Worm (Caenorhabditis elegans): ENCODE measurements around the gene oxi-1.

oxi-1 gene

DNA sequence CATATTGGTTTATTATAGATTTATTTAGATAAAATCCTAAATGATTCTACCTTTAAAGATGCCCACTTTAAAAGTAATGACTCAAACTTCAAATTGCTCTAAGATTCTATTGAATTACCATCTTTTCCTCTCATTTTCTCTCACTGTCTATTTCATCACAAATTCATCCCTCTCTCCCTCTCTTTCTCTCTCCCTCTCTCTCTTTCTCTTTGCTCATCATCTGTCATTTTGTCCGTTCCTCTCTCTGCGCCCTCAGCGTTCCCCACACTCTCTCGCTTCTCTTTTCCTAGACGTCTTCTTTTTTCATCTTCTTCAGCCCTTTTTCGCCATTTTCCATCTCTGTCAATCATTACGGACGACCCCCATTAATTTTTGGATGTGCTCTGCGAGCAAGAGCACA, 47.0 kb downstream of the oxi-1 start:
- TF ChIP-seq med-1 (GFP tag; optimal IDR thresholded peaks at IDR 0.05; ENCODE audit: insufficient read depth), result no peak
- 0 out of 2 replicates have a peak, but pooled peaks have one; percentile 11 for TF ChIP-seq ztf-23 (GFP tag; IDR thresholded peaks at IDR 0.05)

DNA sequence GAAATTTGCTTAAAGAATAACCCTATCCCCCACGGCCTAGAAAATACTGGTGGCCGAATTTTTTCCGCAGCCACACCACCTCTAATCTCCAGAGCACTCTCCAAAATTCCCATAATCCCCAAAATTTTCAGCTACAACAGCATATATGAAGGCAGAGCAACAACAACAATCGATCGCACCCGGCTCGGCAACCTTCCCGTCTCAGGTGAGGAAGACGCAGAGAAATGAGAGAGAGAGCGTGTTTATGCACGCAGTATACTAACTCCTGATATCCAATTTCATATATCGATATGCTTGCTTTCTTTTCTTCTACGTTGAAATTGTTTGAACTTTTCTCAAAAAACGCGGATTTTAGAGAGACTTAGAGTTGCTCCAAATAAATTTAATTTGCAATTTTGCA, 48.2 kb downstream of the oxi-1 start:
- TF ChIP-seq ztf-29 (GFP tag; IDR thresholded peaks at IDR 0.05) (no peak), klf-2 (GFP tag; conservative IDR thresholded peaks at IDR 0.05) (no peak), T22C8.4 (GFP tag; IDR thresholded peaks at IDR 0.05) (no peak), tab-1 (GFP tag; IDR thresholded peaks at IDR 0.05) (no peak), ref-1 (GFP tag; conservative IDR thresholded peaks at IDR 0.05) (no peak), ztf-23 (GFP tag; IDR thresholded peaks at IDR 0.05) (no peak), med-1 (GFP tag; optimal IDR thresholded peaks at IDR 0.05; ENCODE audit: insufficient read depth) (no peak), flt-1 (GFP tag; IDR thresholded peaks at IDR 0.05) (no peak), cog-1 (tag; optimal IDR thresholded peaks at IDR 0.05) (no peak)

DNA sequence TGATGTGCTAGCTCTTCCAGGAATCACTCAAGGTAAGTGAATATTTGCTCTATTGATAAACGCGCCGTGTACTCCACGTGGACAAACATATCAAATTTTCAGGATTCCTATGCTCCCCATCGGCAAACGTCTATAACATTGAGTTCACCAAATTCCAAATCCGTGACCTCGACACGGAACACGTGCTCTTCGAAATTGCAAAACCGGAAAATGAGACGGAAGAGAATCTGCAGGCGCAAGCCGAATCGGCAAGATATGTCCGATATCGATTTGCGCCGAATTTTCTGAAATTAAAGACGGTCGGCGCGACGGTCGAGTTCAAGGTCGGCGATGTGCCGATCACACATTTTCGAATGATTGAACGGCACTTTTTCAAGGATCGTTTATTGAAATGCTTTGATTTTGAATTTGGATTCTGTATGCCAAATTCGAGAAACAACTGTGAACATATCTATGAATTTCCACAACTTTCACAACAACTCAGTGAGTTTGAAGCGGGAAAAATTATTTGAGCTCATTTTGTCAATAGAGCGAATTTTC, 49.7 kb downstream of the oxi-1 start:
- no peak for TF ChIP-seq klf-2 (GFP tag; conservative IDR thresholded peaks at IDR 0.05)
- TF ChIP-seq flt-1 (GFP tag; IDR thresholded peaks at IDR 0.05), result no peak
- TF ChIP-seq ztf-29 (GFP tag; IDR thresholded peaks at IDR 0.05), result no peak
- no peak for TF ChIP-seq tab-1 (GFP tag; IDR thresholded peaks at IDR 0.05)
- TF ChIP-seq ref-1 (GFP tag; conservative IDR thresholded peaks at IDR 0.05), result no peak
- no peak for TF ChIP-seq ztf-23 (GFP tag; IDR thresholded peaks at IDR 0.05)
- no peak for TF ChIP-seq T22C8.4 (GFP tag; IDR thresholded peaks at IDR 0.05)

DNA sequence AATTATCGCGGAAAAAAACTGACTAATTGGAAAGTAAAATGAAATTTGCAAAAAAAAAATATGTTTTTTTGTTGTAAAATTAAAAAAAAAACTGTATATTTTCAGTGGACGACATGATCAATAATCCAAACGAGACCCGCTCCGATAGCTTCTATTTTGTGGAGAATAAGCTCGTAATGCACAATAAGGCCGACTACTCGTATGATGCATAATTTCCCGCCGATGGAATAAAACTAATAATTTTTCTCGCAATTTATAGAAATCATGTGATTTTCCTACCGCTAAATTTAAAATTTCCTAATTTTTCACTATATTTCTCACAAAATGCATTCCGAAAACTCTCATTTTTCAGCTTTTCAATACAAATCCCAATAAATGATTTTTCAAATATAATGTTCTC, 50.5 kb downstream of the oxi-1 start:
- no peak for TF ChIP-seq ztf-29 (GFP tag; IDR thresholded peaks at IDR 0.05)
- no peak for TF ChIP-seq T22C8.4 (GFP tag; IDR thresholded peaks at IDR 0.05)
- no peak for TF ChIP-seq ztf-23 (GFP tag; IDR thresholded peaks at IDR 0.05)
- no peak for TF ChIP-seq ref-1 (GFP tag; conservative IDR thresholded peaks at IDR 0.05)
- no peak for TF ChIP-seq flt-1 (GFP tag; IDR thresholded peaks at IDR 0.05)
- TF ChIP-seq cog-1 (tag; optimal IDR thresholded peaks at IDR 0.05), result no peak
- TF ChIP-seq klf-2 (GFP tag; conservative IDR thresholded peaks at IDR 0.05), result no peak
- TF ChIP-seq med-1 (GFP tag; optimal IDR thresholded peaks at IDR 0.05; ENCODE audit: insufficient read depth), result no peak
- no peak for TF ChIP-seq tab-1 (GFP tag; IDR thresholded peaks at IDR 0.05)

DNA sequence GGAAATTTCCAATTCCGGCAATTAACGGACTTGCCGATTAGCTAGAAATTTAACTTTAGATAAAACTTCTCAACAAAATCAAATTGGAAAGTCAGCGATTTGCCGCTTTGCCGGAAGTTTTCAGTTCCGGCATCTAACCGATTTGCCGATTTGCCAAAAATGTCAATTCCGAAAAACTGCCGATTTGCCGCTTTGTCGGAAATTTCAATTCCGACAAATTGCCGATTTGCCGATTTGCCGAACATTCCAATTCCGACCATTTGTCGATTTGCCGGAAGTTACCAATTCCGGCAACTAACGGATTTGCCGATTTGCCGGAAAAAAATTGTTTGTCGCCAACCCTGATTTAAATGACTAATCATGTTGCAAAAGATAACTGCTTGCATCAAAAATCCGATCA, 51.1 kb downstream of the oxi-1 start:
- TF ChIP-seq klf-2 (GFP tag; conservative IDR thresholded peaks at IDR 0.05), result no peak
- no peak for TF ChIP-seq flt-1 (GFP tag; IDR thresholded peaks at IDR 0.05)
- no peak for TF ChIP-seq ztf-29 (GFP tag; IDR thresholded peaks at IDR 0.05)
- TF ChIP-seq ztf-23 (GFP tag; IDR thresholded peaks at IDR 0.05), result no peak
- TF ChIP-seq med-1 (GFP tag; optimal IDR thresholded peaks at IDR 0.05; ENCODE audit: insufficient read depth), result no peak
- TF ChIP-seq ref-1 (GFP tag; conservative IDR thresholded peaks at IDR 0.05), result no peak
- TF ChIP-seq T22C8.4 (GFP tag; IDR thresholded peaks at IDR 0.05), result no peak
- no peak for TF ChIP-seq cog-1 (tag; optimal IDR thresholded peaks at IDR 0.05)
- TF ChIP-seq tab-1 (GFP tag; IDR thresholded peaks at IDR 0.05), result no peak

DNA sequence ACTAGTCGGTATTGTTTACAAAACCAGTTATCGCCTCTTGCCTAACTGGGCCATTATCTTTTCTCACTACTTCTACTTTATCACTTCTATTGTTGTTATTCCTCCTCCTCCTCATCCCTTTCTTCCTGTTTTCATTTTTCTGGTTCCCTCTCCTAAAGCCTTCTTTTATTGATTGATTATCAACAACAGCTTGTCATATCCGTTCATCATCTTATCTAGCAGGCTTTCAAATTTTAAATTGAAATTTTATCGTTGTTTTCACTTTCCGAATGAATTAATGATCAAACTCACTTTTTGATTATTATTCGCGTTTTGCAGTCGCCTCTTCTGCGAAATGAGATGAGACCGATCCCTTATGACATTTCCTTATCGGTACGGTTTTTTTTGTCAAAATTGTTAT, 53.1 kb downstream of the oxi-1 start, which contains the start of gene cut-6:
TSS of gene cut-6 (plus strand) at position 301 of the 400 bp plus-strand sequence.
- no peak for TF ChIP-seq T22C8.4 (GFP tag; IDR thresholded peaks at IDR 0.05)
- TF ChIP-seq ztf-23 (GFP tag; IDR thresholded peaks at IDR 0.05), result no peak
- TF ChIP-seq med-1 (GFP tag; optimal IDR thresholded peaks at IDR 0.05; ENCODE audit: insufficient read depth), result no peak
- TF ChIP-seq klf-2 (GFP tag; conservative IDR thresholded peaks at IDR 0.05), result no peak
- TF ChIP-seq flt-1 (GFP tag; IDR thresholded peaks at IDR 0.05), result no peak
- no peak for TF ChIP-seq ztf-29 (GFP tag; IDR thresholded peaks at IDR 0.05)
- TF ChIP-seq tab-1 (GFP tag; IDR thresholded peaks at IDR 0.05), result no peak
- TF ChIP-seq cog-1 (tag; optimal IDR thresholded peaks at IDR 0.05), result no peak
- no peak for TF ChIP-seq ref-1 (GFP tag; conservative IDR thresholded peaks at IDR 0.05)

DNA sequence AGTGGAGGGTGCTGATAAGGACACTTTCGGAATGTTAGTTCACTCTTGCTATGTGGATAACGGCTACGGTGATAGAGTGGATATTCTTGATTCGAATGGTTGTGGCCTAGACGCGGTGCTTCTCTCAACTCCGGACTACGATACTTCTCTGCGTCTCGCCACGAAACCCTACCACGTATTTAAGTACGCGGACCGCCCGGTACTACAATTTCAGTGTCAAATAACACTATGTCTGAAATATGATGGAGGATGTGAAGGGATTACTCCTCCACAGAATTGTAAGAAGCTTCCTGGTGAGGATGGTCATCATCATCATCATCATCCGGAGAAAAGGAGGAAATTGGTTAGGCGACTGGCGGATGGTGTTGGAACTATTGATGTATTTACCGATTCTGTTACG, 56.9 kb downstream of the oxi-1 start:
- TF ChIP-seq ztf-23 (GFP tag; IDR thresholded peaks at IDR 0.05) (no peak), T22C8.4 (GFP tag; IDR thresholded peaks at IDR 0.05) (no peak), med-1 (GFP tag; optimal IDR thresholded peaks at IDR 0.05; ENCODE audit: insufficient read depth) (no peak), ztf-29 (GFP tag; IDR thresholded peaks at IDR 0.05) (no peak), cog-1 (tag; optimal IDR thresholded peaks at IDR 0.05) (no peak), flt-1 (GFP tag; IDR thresholded peaks at IDR 0.05) (no peak), ref-1 (GFP tag; conservative IDR thresholded peaks at IDR 0.05) (no peak), klf-2 (GFP tag; conservative IDR thresholded peaks at IDR 0.05) (no peak)

All from whole organism, midembryonic.